Fruit fly (Drosophila melanogaster) whole organism, embryonic: ENCODE data around the gene CG5440.
A peak's percentile ranks its signal among the peaks of the same experiment; 100 is the strongest.

Experiments used
- Ada2b ChIP-seq: fragments of 200-800 bp; sonication (Bioruptor generic); IDR thresholded peaks from 2 replicates; pipeline ENCODE4 v1.3.6; 2022; ENCODE audit warnings: missing biosample characterization, missing genetic modification characterization
- CG10321 ChIP-seq: fragments of 200-800 bp; sonication (Bioruptor generic); IDR thresholded peaks from 2 replicates; pipeline ENCODE4 v1.3.6; 2022; ENCODE audit warnings: missing biosample characterization, missing genetic modification characterization
- CG10979 ChIP-seq: fragments of 200-800 bp; sonication (Bioruptor generic); optimal IDR thresholded peaks from 2 replicates; lab custom pipeline; 2018; ENCODE audit warnings: missing biosample characterization, mild to moderate bottlenecking, missing genetic modification characterization, moderate library complexity
- CG11695 ChIP-seq: fragments of 200-800 bp; sonication (Bioruptor generic); IDR thresholded peaks from 3 replicates; pipeline ENCODE4 v1.3.6; 2022; ENCODE audit warnings: missing biosample characterization, missing genetic modification characterization
- CG13424 ChIP-seq: fragments of 200-800 bp; sonication (Bioruptor generic); optimal IDR thresholded peaks from 2 replicates; lab custom pipeline; 2019; ENCODE audit warnings: missing biosample characterization, mild to moderate bottlenecking, missing genetic modification characterization, moderate library complexity
- CG15479 ChIP-seq: fragments of 200-800 bp; sonication (Bioruptor generic); optimal IDR thresholded peaks from 3 replicates; lab custom pipeline; 2019; ENCODE audit warnings: missing biosample characterization, mild to moderate bottlenecking, missing genetic modification characterization, moderate library complexity
- CG15514 ChIP-seq: fragments of 200-800 bp; sonication (Bioruptor generic); optimal IDR thresholded peaks from 3 replicates; lab custom pipeline; 2017; ENCODE audit warnings: missing biosample characterization, missing genetic modification characterization, mild to moderate bottlenecking, moderate library complexity, missing genetic modification reagents
- CG17328 ChIP-seq: fragments of 200-800 bp; sonication (Bioruptor generic); IDR thresholded peaks from 2 replicates; pipeline ENCODE4 v1.3.6; 2022; ENCODE audit warnings: missing biosample characterization, missing genetic modification characterization
- CG18599 ChIP-seq: fragments of 200-800 bp; sonication (Bioruptor generic); optimal IDR thresholded peaks from 3 replicates; lab custom pipeline; 2017; ENCODE audit warnings: missing biosample characterization, missing genetic modification characterization, mild to moderate bottlenecking, moderate library complexity, missing genetic modification reagents
- CG30403 ChIP-seq: fragments of 200-800 bp; sonication (Bioruptor generic); optimal IDR thresholded peaks from 3 replicates; lab custom pipeline; 2016; ENCODE audit warnings: missing biosample characterization, missing genetic modification characterization
- CG32532 ChIP-seq: fragments of 200-800 bp; sonication (Bioruptor generic); IDR thresholded peaks from 2 replicates; pipeline ENCODE4 v1.3.6; 2022; ENCODE audit warnings: missing biosample characterization, missing genetic modification characterization
- CG3281 ChIP-seq: fragments of 200-800 bp; sonication (Bioruptor generic); optimal IDR thresholded peaks from 3 replicates; lab custom pipeline; 2017; ENCODE audit warnings: missing biosample characterization, mild to moderate bottlenecking, missing genetic modification characterization
- CG4360 ChIP-seq: fragments of 200-800 bp; sonication (Bioruptor generic); IDR thresholded peaks from 2 replicates; pipeline ENCODE4 v1.3.6; 2022; ENCODE audit warnings: missing biosample characterization, missing genetic modification characterization
- CG4617 ChIP-seq: fragments of 200-800 bp; sonication (Bioruptor generic); optimal IDR thresholded peaks from 3 replicates; lab custom pipeline; 2016; ENCODE audit warnings: missing biosample characterization, missing genetic modification characterization, borderline replicate concordance
- CG5245 ChIP-seq: fragments of 200-800 bp; sonication (Bioruptor generic); optimal IDR thresholded peaks from 3 replicates; lab custom pipeline; 2016; ENCODE audit warnings: missing biosample characterization, missing genetic modification characterization
- CG6654 ChIP-seq: fragments of 200-800 bp; sonication (Bioruptor generic); optimal IDR thresholded peaks from 2 replicates; lab custom pipeline; 2017; ENCODE audit warnings: missing biosample characterization, mild to moderate bottlenecking, missing genetic modification characterization
- CG8290 ChIP-seq, 3 experiments: fragments of 200-800 bp; sonication (Bioruptor generic); optimal IDR thresholded peaks; 2 replicates each; lab custom pipeline; 2016 to 2019; ENCODE audit warnings: missing biosample characterization in 3 of 3, missing genetic modification characterization in 3 of 3, mild to moderate bottlenecking in 2 of 3, moderate library complexity in 1 of 3
- CG8359 ChIP-seq: fragments of 200-800 bp; sonication (Bioruptor generic); optimal IDR thresholded peaks from 2 replicates; lab custom pipeline; 2017; ENCODE audit warnings: missing biosample characterization, mild to moderate bottlenecking, missing genetic modification characterization, borderline replicate concordance
- CG8944 ChIP-seq: fragments of 200-800 bp; sonication (Bioruptor generic); optimal IDR thresholded peaks from 3 replicates; lab custom pipeline; 2016; ENCODE audit warnings: missing biosample characterization, missing genetic modification characterization
- CG9609 ChIP-seq: fragments of 200-800 bp; sonication (Bioruptor generic); optimal IDR thresholded peaks from 3 replicates; lab custom pipeline; 2016; ENCODE audit warnings: missing biosample characterization, missing genetic modification characterization
- Dp ChIP-seq: fragments of 200-800 bp; sonication (Bioruptor generic); optimal IDR thresholded peaks from 2 replicates; lab custom pipeline; 2018; ENCODE audit warnings: missing biosample characterization, mild to moderate bottlenecking, missing genetic modification characterization, moderate library complexity
- ERR ChIP-seq: fragments of 200-800 bp; sonication (Bioruptor generic); optimal IDR thresholded peaks from 2 replicates; lab custom pipeline; 2016; ENCODE audit warnings: missing biosample characterization, missing genetic modification characterization
- GATAe ChIP-seq: fragments of 200-800 bp; sonication (Bioruptor generic); conservative IDR thresholded peaks from 2 replicates; pipeline ENCODE4 v1.3.6; 2022; ENCODE audit warnings: missing biosample characterization, missing genetic modification characterization
- MBD-R2 ChIP-seq: fragments of 200-800 bp; sonication (Bioruptor generic); IDR thresholded peaks from 2 replicates; pipeline ENCODE4 v1.3.6; 2022; ENCODE audit warnings: missing biosample characterization, missing genetic modification characterization
- NfI ChIP-seq: fragments of 200-800 bp; sonication (Bioruptor generic); optimal IDR thresholded peaks from 3 replicates; lab custom pipeline; 2018; ENCODE audit warnings: missing biosample characterization, mild to moderate bottlenecking, missing genetic modification characterization, moderate library complexity
- Ptx1 ChIP-seq: fragments of 200-800 bp; sonication (Bioruptor generic); IDR thresholded peaks from 2 replicates; pipeline ENCODE4 v1.3.6; 2022; ENCODE audit warnings: missing biosample characterization, missing genetic modification characterization
- Sox100B ChIP-seq: fragments of 200-800 bp; sonication (Bioruptor generic); optimal IDR thresholded peaks from 3 replicates; lab custom pipeline; 2018; ENCODE audit warnings: missing biosample characterization, mild to moderate bottlenecking, missing genetic modification characterization
- TFAM ChIP-seq: fragments of 200-800 bp; sonication (Bioruptor generic); optimal IDR thresholded peaks from 2 replicates; lab custom pipeline; 2017; ENCODE audit warnings: missing biosample characterization, missing genetic modification characterization, inconsistent platforms
- Trl ChIP-seq, 3 experiments: fragments of >200 bp in 2 of 3; fragments of 200-800 bp in 1 of 3; sonication (Bioruptor generic) in 1 of 3; optimal IDR thresholded peaks; 2 replicates in 1 of 3; 3 replicates in 2 of 3; lab custom pipeline; 2016 to 2017; ENCODE audit warnings: missing biosample characterization in 1 of 3, missing genetic modification characterization in 1 of 3
- ap ChIP-seq: fragments of 200-800 bp; sonication (Bioruptor generic); IDR thresholded peaks from 2 replicates; pipeline ENCODE4 v1.3.6; 2022; ENCODE audit warnings: missing biosample characterization, missing genetic modification characterization
- ara ChIP-seq: fragments of 200-800 bp; sonication (Bioruptor generic); IDR thresholded peaks from 2 replicates; pipeline ENCODE4 v1.3.6; 2022; ENCODE audit warnings: missing biosample characterization, missing genetic modification characterization
- bcd ChIP-seq: fragments of 200-800 bp; sonication (Bioruptor generic); optimal IDR thresholded peaks from 2 replicates; lab custom pipeline; 2017; ENCODE audit warnings: missing biosample characterization, mild to moderate bottlenecking, missing genetic modification characterization
- corto ChIP-seq: fragments of 200-800 bp; sonication (Bioruptor generic); optimal IDR thresholded peaks from 2 replicates; lab custom pipeline; 2016; ENCODE audit warnings: missing biosample characterization, mild to moderate bottlenecking, missing genetic modification characterization, moderate library complexity
- da ChIP-seq: fragments of 200-800 bp; sonication (Bioruptor generic); optimal IDR thresholded peaks from 2 replicates; lab custom pipeline; 2016; ENCODE audit warnings: missing biosample characterization, missing genetic modification characterization
- dati ChIP-seq: fragments of 200-800 bp; sonication (Bioruptor generic); IDR thresholded peaks from 2 replicates; pipeline ENCODE4 v1.3.6; 2022; ENCODE audit warnings: missing biosample characterization, missing genetic modification characterization
- dpn ChIP-seq, 2 experiments: fragments of 200-800 bp; sonication (Bioruptor generic); optimal IDR thresholded peaks; 3 replicates each; lab custom pipeline; 2016; ENCODE audit warnings: missing biosample characterization in 2 of 2, missing genetic modification characterization in 2 of 2
- emc ChIP-seq: fragments of 200-800 bp; sonication (Bioruptor generic); optimal IDR thresholded peaks from 2 replicates; lab custom pipeline; 2016; ENCODE audit warnings: missing biosample characterization, missing genetic modification characterization
- gfzf ChIP-seq: fragments of 200-800 bp; sonication (Bioruptor generic); optimal IDR thresholded peaks from 2 replicates; lab custom pipeline; 2016; ENCODE audit warnings: missing biosample characterization, mild to moderate bottlenecking, missing genetic modification characterization, moderate library complexity
- gsb-n ChIP-seq: fragments of 200-800 bp; sonication (Bioruptor generic); optimal IDR thresholded peaks from 3 replicates; lab custom pipeline; 2018; ENCODE audit warnings: missing biosample characterization, mild to moderate bottlenecking, missing genetic modification characterization
- lilli ChIP-seq: fragments of 200-800 bp; sonication (Bioruptor generic); optimal IDR thresholded peaks from 3 replicates; lab custom pipeline; 2016; ENCODE audit warnings: missing biosample characterization, missing genetic modification characterization
- lola ChIP-seq, 3 experiments: fragments of >200 bp in 2 of 3; fragments of 200-800 bp in 1 of 3; sonication (Bioruptor generic) in 1 of 3; optimal IDR thresholded peaks; 2 replicates each; lab custom pipeline; 2017 to 2019; ENCODE audit warnings: missing biosample characterization in 3 of 3, missing genetic modification characterization in 3 of 3, mild to moderate bottlenecking in 1 of 3, moderate library complexity in 1 of 3
- psq ChIP-seq: fragments of 200-800 bp; sonication (Bioruptor generic); optimal IDR thresholded peaks from 2 replicates; lab custom pipeline; 2017; ENCODE audit warnings: missing biosample characterization, missing genetic modification characterization
- scrt ChIP-seq: fragments of 200-800 bp; sonication (Bioruptor generic); optimal IDR thresholded peaks from 2 replicates; lab custom pipeline; 2018; ENCODE audit warnings: missing biosample characterization, mild to moderate bottlenecking, missing genetic modification characterization, moderate library complexity
- sd ChIP-seq: fragments of 200-800 bp; sonication (Bioruptor generic); optimal IDR thresholded peaks from 3 replicates; lab custom pipeline; 2018; ENCODE audit warnings: missing biosample characterization, mild to moderate bottlenecking, missing genetic modification characterization, moderate library complexity
- sens-2 ChIP-seq: fragments of 200-800 bp; sonication (Bioruptor generic); IDR thresholded peaks from 2 replicates; pipeline ENCODE4 v1.3.6; 2022; ENCODE audit warnings: missing biosample characterization, missing genetic modification characterization
- stc ChIP-seq: fragments of 200-800 bp; sonication (Bioruptor generic); IDR thresholded peaks from 2 replicates; pipeline ENCODE4 v1.3.6; 2022; ENCODE audit warnings: missing biosample characterization, missing genetic modification characterization
- tna ChIP-seq: fragments of 200-800 bp; sonication (Bioruptor generic); IDR thresholded peaks from 2 replicates; pipeline ENCODE4 v1.3.6; 2022; ENCODE audit warnings: missing biosample characterization, missing genetic modification characterization; ENCODE audit not compliant: partially characterized antibody
- zen2 ChIP-seq: fragments of 200-800 bp; sonication (Bioruptor generic); IDR thresholded peaks from 3 replicates; pipeline ENCODE4 v1.3.6; 2022; ENCODE audit warnings: missing biosample characterization, missing genetic modification characterization; ENCODE audit not compliant: partially characterized antibody

Gene CG5440

dm6 chr2L:1316422-1316821 is 17.5 kb upstream of the CG5440 start (continued):
- no peak for TF ChIP-seq corto (GFP tag; lab: Kevin White, UChicago)
- peak; percentile 10 for TF ChIP-seq CG9609
- TF ChIP-seq zen2 (GFP tag; lab: Robert Waterston, UW), result no peak
- TF ChIP-seq sens-2 (GFP tag; lab: Robert Waterston, UW), result no peak
- TF ChIP-seq Ptx1 (GFP tag; lab: Robert Waterston, UW), result peak; percentile 44; the same call in 1 of the 2 replicates
- peak; percentile 49; the same call in 2 of the 3 replicates for TF ChIP-seq CG11695
- no peak for TF ChIP-seq Sox100B (GFP tag; lab: Kevin White, UChicago)
- no peak for TF ChIP-seq tna (GFP tag; lab: Robert Waterston, UW)
- peak; percentile 54; the same call in 1 of the 2 replicates for TF ChIP-seq stc
- TF ChIP-seq lilli (GFP tag; lab: Kevin White, UChicago), result peak; percentile 36
- no peak for TF ChIP-seq Dp (GFP tag; lab: Kevin White, UChicago)
- TF ChIP-seq Trl (optimal IDR thresholded peaks at IDR 0.05; lab: Kevin White, UChicago), result no peak
- TF ChIP-seq Trl (GFP tag; optimal IDR thresholded peaks at IDR 0.05; lab: Kevin White, UChicago), result no peak
- no peak for TF ChIP-seq CG6654 (GFP tag; lab: Kevin White, UChicago)
- TF ChIP-seq ap (GFP tag; lab: Robert Waterston, UW), result 0 out of 2 replicates have a peak, but pooled peaks have one; percentile 32
- TF ChIP-seq CG15514, result peak; percentile 24
- no peak for TF ChIP-seq scrt (GFP tag; lab: Kevin White, UChicago)
- TF ChIP-seq CG30403 (GFP tag; lab: Kevin White, UChicago), result peak; percentile 8
- no peak for TF ChIP-seq lola (GFP tag; optimal IDR thresholded peaks at IDR 0.05; lab: Kevin White, UChicago)
- no peak for TF ChIP-seq gsb-n
- no peak for TF ChIP-seq da (GFP tag; lab: Kevin White, UChicago)
- TF ChIP-seq dati (GFP tag; lab: Robert Waterston, UW), result no peak
- no peak for TF ChIP-seq CG4360 (GFP tag; lab: Robert Waterston, UW)
- no peak for TF ChIP-seq GATAe (GFP tag; lab: Robert Waterston, UW)
- no peak for TF ChIP-seq CG4617 (GFP tag; lab: Kevin White, UChicago)
- no peak for TF ChIP-seq CG8290 (GFP tag; optimal IDR thresholded peaks at IDR 0.05; lab: Kevin White, UChicago)
- TF ChIP-seq CG8290 (tag; optimal IDR thresholded peaks at IDR 0.05; lab: Kevin White, UChicago), result peak in 1 of 2 experiments; percentile 24
- no peak for TF ChIP-seq CG10979
- peak; percentile 71 for TF ChIP-seq CG18599 (GFP tag; lab: Kevin White, UChicago)
- TF ChIP-seq CG8359 (GFP tag; lab: Kevin White, UChicago), result no peak
- TF ChIP-seq CG15479 (GFP tag; lab: Kevin White, UChicago), result no peak
- TF ChIP-seq bcd (GFP tag; lab: Kevin White, UChicago), result peak; percentile 23
- no peak for TF ChIP-seq CG32532 (GFP tag; lab: Robert Waterston, UW)
- no peak for TF ChIP-seq CG5245
- peak; percentile 12 to 26 for TF ChIP-seq dpn (GFP tag; optimal IDR thresholded peaks at IDR 0.05; lab: Kevin White, UChicago)
- no peak for TF ChIP-seq ara (GFP tag; lab: Robert Waterston, UW)
- TF ChIP-seq CG13424 (tag; lab: Kevin White, UChicago), result peak; percentile 2
- TF ChIP-seq MBD-R2 (GFP tag; lab: Robert Waterston, UW), result no peak
- no peak for TF ChIP-seq ERR (GFP tag; lab: Kevin White, UChicago)
- TF ChIP-seq CG17328 (GFP tag; lab: Robert Waterston, UW), result peak; percentile 61
- TF ChIP-seq TFAM (GFP tag; lab: Kevin White, UChicago), result no peak
- no peak for TF ChIP-seq CG10321 (GFP tag; lab: Robert Waterston, UW)
- TF ChIP-seq sd (tag; lab: Kevin White, UChicago), result no peak
- TF ChIP-seq Ada2b (GFP tag; lab: Robert Waterston, UW), result no peak
- no peak for TF ChIP-seq psq
- no peak for TF ChIP-seq CG8944
- TF ChIP-seq NfI (GFP tag; lab: Kevin White, UChicago), result peak; percentile 16
- no peak for TF ChIP-seq emc (GFP tag; lab: Kevin White, UChicago)
- TF ChIP-seq gfzf (GFP tag; lab: Kevin White, UChicago), result no peak
- TF ChIP-seq CG3281 (GFP tag; lab: Kevin White, UChicago), result peak; percentile 30
- TF ChIP-seq, all 482 proteins: peak for 110
